Fruit fly (Drosophila melanogaster) whole organism, embryonic: ENCODE results near the gene CG31650.

Source experiments
- Antp ChIP-seq: fragments of 200-800 bp; sonication (Bioruptor generic); optimal IDR thresholded peaks from 3 replicates; lab custom pipeline; 2016; ENCODE audit warnings: missing biosample characterization, missing genetic modification characterization
- CG10147 ChIP-seq: fragments of 200-800 bp; sonication (Bioruptor generic); optimal IDR thresholded peaks from 2 replicates; lab custom pipeline; 2019; ENCODE audit warnings: missing biosample characterization, mild to moderate bottlenecking, missing genetic modification characterization, moderate library complexity
- CG10543 ChIP-seq: fragments of 200-800 bp; sonication (Bioruptor generic); optimal IDR thresholded peaks from 3 replicates; lab custom pipeline; 2017; ENCODE audit warnings: missing biosample characterization, mild to moderate bottlenecking, missing genetic modification characterization, moderate library complexity
- CG12299 ChIP-seq: fragments of 200-800 bp; sonication (Bioruptor generic); optimal IDR thresholded peaks from 2 replicates; lab custom pipeline; 2018; ENCODE audit warnings: missing biosample characterization, mild to moderate bottlenecking, missing genetic modification characterization
- CG12391 ChIP-seq: fragments of 200-800 bp; sonication (Bioruptor generic); optimal IDR thresholded peaks from 3 replicates; lab custom pipeline; 2018; ENCODE audit warnings: missing biosample characterization, mild to moderate bottlenecking, missing genetic modification characterization, moderate library complexity
- CG13287 ChIP-seq: fragments of 200-800 bp; sonication (Bioruptor generic); IDR thresholded peaks from 2 replicates; pipeline ENCODE4 v1.3.6; 2022; ENCODE audit warnings: missing biosample characterization, missing genetic modification characterization; ENCODE audit not compliant: partially characterized antibody
- CG13624 ChIP-seq: fragments of 200-800 bp; sonication (Bioruptor generic); optimal IDR thresholded peaks from 2 replicates; lab custom pipeline; 2016; ENCODE audit warnings: missing biosample characterization, missing genetic modification characterization
- CG18599 ChIP-seq: fragments of 200-800 bp; sonication (Bioruptor generic); optimal IDR thresholded peaks from 3 replicates; lab custom pipeline; 2017; ENCODE audit warnings: missing biosample characterization, missing genetic modification characterization, mild to moderate bottlenecking, moderate library complexity, missing genetic modification reagents
- CG3163 ChIP-seq: fragments of 200-800 bp; sonication (Bioruptor generic); optimal IDR thresholded peaks from 3 replicates; lab custom pipeline; 2016; ENCODE audit warnings: missing biosample characterization, missing genetic modification characterization
- CG33557 ChIP-seq: fragments of 200-800 bp; sonication (Bioruptor generic); optimal IDR thresholded peaks from 2 replicates; lab custom pipeline; 2019; ENCODE audit warnings: missing biosample characterization, mild to moderate bottlenecking, missing genetic modification characterization, moderate library complexity
- CG34422 ChIP-seq: fragments of 200-800 bp; sonication (Bioruptor generic); IDR thresholded peaks from 3 replicates; pipeline ENCODE4 v1.3.6; 2022; ENCODE audit warnings: missing biosample characterization, missing genetic modification characterization
- CG5953 ChIP-seq: fragments of 200-800 bp; sonication (Bioruptor generic); IDR thresholded peaks from 2 replicates; pipeline ENCODE4 v1.3.6; 2022; ENCODE audit warnings: missing biosample characterization, missing genetic modification characterization
- CG7556 ChIP-seq: fragments of 200-800 bp; sonication (Bioruptor generic); optimal IDR thresholded peaks from 2 replicates; lab custom pipeline; 2017; ENCODE audit warnings: missing biosample characterization, mild to moderate bottlenecking, missing genetic modification characterization
- CG8478 ChIP-seq: fragments of >200 bp; optimal IDR thresholded peaks from 2 replicates; lab custom pipeline; 2018
- CG9876 ChIP-seq: fragments of 200-800 bp; sonication (Bioruptor generic); optimal IDR thresholded peaks from 2 replicates; lab custom pipeline; 2016; ENCODE audit warnings: missing biosample characterization, missing genetic modification characterization
- CHES-1-like ChIP-seq: fragments of 200-800 bp; sonication (Bioruptor generic); optimal IDR thresholded peaks from 2 replicates; lab custom pipeline; 2016; ENCODE audit warnings: missing biosample characterization, missing genetic modification characterization
- Dbx ChIP-seq: fragments of 200-800 bp; sonication (Bioruptor generic); IDR thresholded peaks from 3 replicates; pipeline ENCODE4 v1.3.6; 2022; ENCODE audit warnings: missing biosample characterization, missing genetic modification characterization
- Deaf1 ChIP-seq: fragments of 200-800 bp; optimal IDR thresholded peaks from 3 replicates; lab custom pipeline; 2019; ENCODE audit warnings: missing biosample characterization, mild to moderate bottlenecking, missing genetic modification characterization, moderate library complexity
- Dip3 ChIP-seq: fragments of 200-800 bp; sonication (Bioruptor generic); optimal IDR thresholded peaks from 3 replicates; lab custom pipeline; 2016; ENCODE audit warnings: missing biosample characterization, missing genetic modification characterization
- Doc3 ChIP-seq: fragments of 200-800 bp; sonication (Bioruptor generic); IDR thresholded peaks from 3 replicates; pipeline ENCODE4 v1.3.6; 2022; ENCODE audit warnings: missing biosample characterization, missing genetic modification characterization; ENCODE audit not compliant: partially characterized antibody
- Dp ChIP-seq: fragments of 200-800 bp; sonication (Bioruptor generic); optimal IDR thresholded peaks from 2 replicates; lab custom pipeline; 2018; ENCODE audit warnings: missing biosample characterization, mild to moderate bottlenecking, missing genetic modification characterization, moderate library complexity
- Eip74EF ChIP-seq, 2 experiments: fragments of 200-800 bp in 1 of 2; fragments of >200 bp in 1 of 2; sonication (Bioruptor generic) in 1 of 2; optimal IDR thresholded peaks; 2 replicates each; lab custom pipeline; 2017 to 2019; ENCODE audit warnings: missing biosample characterization in 2 of 2, missing genetic modification characterization in 2 of 2, mild to moderate bottlenecking in 1 of 2, moderate library complexity in 1 of 2
- Fer3 ChIP-seq: fragments of 200-800 bp; sonication (Bioruptor generic); optimal IDR thresholded peaks from 2 replicates; lab custom pipeline; 2018; ENCODE audit warnings: missing biosample characterization, mild to moderate bottlenecking, missing genetic modification characterization, moderate library complexity
- HLH3B ChIP-seq: fragments of 200-800 bp; sonication (Bioruptor generic); IDR thresholded peaks from 2 replicates; pipeline ENCODE4 v1.3.6; 2022; ENCODE audit warnings: missing biosample characterization, missing genetic modification characterization
- HLH4C ChIP-seq: fragments of 200-800 bp; sonication (Bioruptor generic); IDR thresholded peaks from 3 replicates; pipeline ENCODE4 v1.3.6; 2022; ENCODE audit warnings: missing biosample characterization, missing genetic modification characterization; ENCODE audit not compliant: partially characterized antibody
- HmgD ChIP-seq: fragments of 200-800 bp; sonication (Bioruptor generic); optimal IDR thresholded peaks from 3 replicates; lab custom pipeline; 2016; ENCODE audit warnings: missing biosample characterization, missing genetic modification characterization
- HmgZ ChIP-seq: fragments of 200-800 bp; sonication (Bioruptor generic); optimal IDR thresholded peaks from 2 replicates; lab custom pipeline; 2018; ENCODE audit warnings: missing biosample characterization, mild to moderate bottlenecking, missing genetic modification characterization
- Max ChIP-seq: fragments of 200-800 bp; sonication (Bioruptor generic); optimal IDR thresholded peaks from 2 replicates; lab custom pipeline; 2016; ENCODE audit warnings: missing biosample characterization, mild to moderate bottlenecking, missing genetic modification characterization
- Opbp ChIP-seq: fragments of 200-800 bp; sonication (Bioruptor generic); IDR thresholded peaks from 3 replicates; pipeline ENCODE4 v1.3.6; 2022; ENCODE audit warnings: missing biosample characterization, missing genetic modification characterization; ENCODE audit not compliant: partially characterized antibody
- Six4 ChIP-seq: fragments of 200-800 bp; sonication (Bioruptor generic); optimal IDR thresholded peaks from 2 replicates; lab custom pipeline; 2016; ENCODE audit warnings: missing biosample characterization, missing genetic modification characterization
- Trl ChIP-seq, 3 experiments: fragments of >200 bp in 2 of 3; fragments of 200-800 bp in 1 of 3; sonication (Bioruptor generic) in 1 of 3; optimal IDR thresholded peaks; 2 replicates in 1 of 3; 3 replicates in 2 of 3; lab custom pipeline; 2016 to 2017; ENCODE audit warnings: missing biosample characterization in 1 of 3, missing genetic modification characterization in 1 of 3
- ato ChIP-seq: fragments of 200-800 bp; sonication (Bioruptor generic); IDR thresholded peaks from 2 replicates; pipeline ENCODE4 v1.3.6; 2022; ENCODE audit warnings: missing biosample characterization, missing genetic modification characterization; ENCODE audit not compliant: partially characterized antibody
- br ChIP-seq: fragments of >200 bp; optimal IDR thresholded peaks from 2 replicates; lab custom pipeline; 2017
- cad ChIP-seq: fragments of >200 bp; optimal IDR thresholded peaks from 2 replicates; lab custom pipeline; 2017; ENCODE audit warnings: missing biosample characterization, missing genetic modification characterization
- cg ChIP-seq: fragments of 200-800 bp; sonication (Bioruptor generic); optimal IDR thresholded peaks from 3 replicates; lab custom pipeline; 2019; ENCODE audit warnings: missing biosample characterization, mild to moderate bottlenecking, missing genetic modification characterization, moderate library complexity
- dmrt99B ChIP-seq: fragments of 200-800 bp; sonication (Bioruptor generic); optimal IDR thresholded peaks from 2 replicates; lab custom pipeline; 2018; ENCODE audit warnings: missing biosample characterization, mild to moderate bottlenecking, missing genetic modification characterization, moderate library complexity
- ewg ChIP-seq: fragments of 200-800 bp; sonication (Bioruptor generic); optimal IDR thresholded peaks from 3 replicates; lab custom pipeline; 2017; ENCODE audit warnings: mild to moderate bottlenecking, missing biosample characterization, missing genetic modification reagents, missing genetic modification characterization
- grau ChIP-seq: fragments of 200-800 bp; optimal IDR thresholded peaks from 3 replicates; lab custom pipeline; 2019; ENCODE audit warnings: missing biosample characterization, mild to moderate bottlenecking, missing genetic modification characterization, moderate library complexity
- jing ChIP-seq: fragments of 200-800 bp; sonication (Bioruptor generic); optimal IDR thresholded peaks from 2 replicates; lab custom pipeline; 2018; ENCODE audit warnings: missing biosample characterization, mild to moderate bottlenecking, missing genetic modification characterization
- kay ChIP-seq: fragments of 200-800 bp; sonication (Bioruptor generic); optimal IDR thresholded peaks from 2 replicates; lab custom pipeline; 2016; ENCODE audit warnings: missing biosample characterization, missing genetic modification characterization
- salm ChIP-seq: fragments of 200-800 bp; sonication (Bioruptor generic); optimal IDR thresholded peaks from 2 replicates; lab custom pipeline; 2018; ENCODE audit warnings: missing biosample characterization, mild to moderate bottlenecking, missing genetic modification characterization
- scrt ChIP-seq: fragments of 200-800 bp; sonication (Bioruptor generic); optimal IDR thresholded peaks from 2 replicates; lab custom pipeline; 2018; ENCODE audit warnings: missing biosample characterization, mild to moderate bottlenecking, missing genetic modification characterization, moderate library complexity
- so ChIP-seq: fragments of 200-800 bp; sonication (Bioruptor generic); IDR thresholded peaks from 3 replicates; pipeline ENCODE4 v1.3.6; 2022; ENCODE audit warnings: missing biosample characterization, missing genetic modification characterization
- sug ChIP-seq: fragments of 200-800 bp; optimal IDR thresholded peaks from 2 replicates; lab custom pipeline; 2019; ENCODE audit warnings: missing biosample characterization, mild to moderate bottlenecking, missing genetic modification characterization, moderate library complexity
- tna ChIP-seq: fragments of 200-800 bp; sonication (Bioruptor generic); IDR thresholded peaks from 2 replicates; pipeline ENCODE4 v1.3.6; 2022; ENCODE audit warnings: missing biosample characterization, missing genetic modification characterization; ENCODE audit not compliant: partially characterized antibody
- trem ChIP-seq: fragments of 200-800 bp; optimal IDR thresholded peaks from 3 replicates; lab custom pipeline; 2019; ENCODE audit warnings: missing biosample characterization, mild to moderate bottlenecking, missing genetic modification characterization, moderate library complexity
- tx ChIP-seq: fragments of 200-800 bp; sonication (Bioruptor generic); optimal IDR thresholded peaks from 2 replicates; lab custom pipeline; 2016; ENCODE audit warnings: missing biosample characterization, missing genetic modification characterization
- zen2 ChIP-seq: fragments of 200-800 bp; sonication (Bioruptor generic); IDR thresholded peaks from 3 replicates; pipeline ENCODE4 v1.3.6; 2022; ENCODE audit warnings: missing biosample characterization, missing genetic modification characterization; ENCODE audit not compliant: partially characterized antibody

Gene CG31650

dm6 chr2L:5009306-5010030 is 35.0 kb downstream of the CG31650 start, which contains the start of gene Rtnl1 (continued):
- TF ChIP-seq Eip74EF (GFP tag; optimal IDR thresholded peaks at IDR 0.05; lab: Kevin White, UChicago): peak in 1 of 2 experiments; percentile 1
- no peak for TF ChIP-seq jing
- TF ChIP-seq Deaf1 (tag; lab: Kevin White, UChicago): peak; percentile 29
- TF ChIP-seq br (lab: Kevin White, UChicago): no peak
- TF ChIP-seq Antp (GFP tag; lab: Kevin White, UChicago): peak; percentile 35
- peak; percentile 87 for TF ChIP-seq HmgZ (tag; lab: Kevin White, UChicago)
- TF ChIP-seq ato (GFP tag; lab: Robert Waterston, UW): peak; percentile 67
- peak; percentile 8 for TF ChIP-seq CG7556 (GFP tag; lab: Kevin White, UChicago)
- peak; percentile 37 for TF ChIP-seq grau (tag; lab: Kevin White, UChicago)
- no peak for TF ChIP-seq CG3163 (GFP tag; lab: Kevin White, UChicago)
- TF ChIP-seq cg (GFP tag; lab: Kevin White, UChicago): peak; percentile 95
- TF ChIP-seq Dip3 (GFP tag; lab: Kevin White, UChicago): peak; percentile 11
- peak; percentile 81 for TF ChIP-seq trem (tag; lab: Kevin White, UChicago)
- TF ChIP-seq Fer3 (tag; lab: Kevin White, UChicago): no peak
- TF ChIP-seq kay (GFP tag; lab: Kevin White, UChicago): no peak
- TF ChIP-seq cad (GFP tag; lab: Kevin White, UChicago): no peak
- TF ChIP-seq HmgD (GFP tag; lab: Kevin White, UChicago): peak; percentile 88
- peak; percentile 80 for TF ChIP-seq Doc3 (GFP tag; lab: Robert Waterston, UW)
- TF ChIP-seq ewg (GFP tag; lab: Kevin White, UChicago): peak; percentile 100
- TF ChIP-seq sug (tag; lab: Kevin White, UChicago): peak; percentile 63
- TF ChIP-seq CG33557 (GFP tag; lab: Kevin White, UChicago): no peak
- TF ChIP-seq tna (GFP tag; lab: Robert Waterston, UW): peak; percentile 90
- TF ChIP-seq CG34422 (GFP tag; lab: Robert Waterston, UW): peak; percentile 49; the same call in 2 of the 3 replicates
- TF ChIP-seq so (GFP tag; lab: Robert Waterston, UW): no peak
- peak; percentile 30 for TF ChIP-seq CG18599 (GFP tag; lab: Kevin White, UChicago)
- TF ChIP-seq scrt: no peak
- peak; percentile 59 for TF ChIP-seq CG9876 (GFP tag; lab: Kevin White, UChicago)
- peak; percentile 95 for TF ChIP-seq Opbp (GFP tag; lab: Robert Waterston, UW)
- peak; percentile 71 for TF ChIP-seq CG13624 (GFP tag; lab: Kevin White, UChicago)
- peak; percentile 19 for TF ChIP-seq CG12299
- no peak for TF ChIP-seq HLH3B (GFP tag; lab: Robert Waterston, UW)
- peak; percentile 9 for TF ChIP-seq salm
- TF ChIP-seq Six4 (GFP tag; lab: Kevin White, UChicago): no peak
- peak; percentile 51 for TF ChIP-seq CG12391 (tag; lab: Kevin White, UChicago)
- no peak for TF ChIP-seq dmrt99B (tag; lab: Kevin White, UChicago)
- TF ChIP-seq CG5953 (GFP tag; lab: Robert Waterston, UW): no peak
- peak; percentile 79 for TF ChIP-seq zen2 (GFP tag; lab: Robert Waterston, UW)
- TF ChIP-seq HLH4C: peak; percentile 82
- peak; percentile 27 for TF ChIP-seq CG10147 (GFP tag; lab: Kevin White, UChicago)
- peak; percentile 42; the same call in 2 of the 3 replicates for TF ChIP-seq Dbx (GFP tag; lab: Robert Waterston, UW)
- TF ChIP-seq CG13287 (GFP tag; lab: Robert Waterston, UW): peak; percentile 97
- peak; percentile 6 for TF ChIP-seq CG10543 (GFP tag; lab: Kevin White, UChicago)
- peak; percentile 88 for TF ChIP-seq Dp (GFP tag; lab: Kevin White, UChicago)
- TF ChIP-seq tx (GFP tag; lab: Kevin White, UChicago): peak; percentile 11
- TF ChIP-seq Trl (optimal IDR thresholded peaks at IDR 0.05; lab: Kevin White, UChicago): no peak
- peak; percentile 22 for TF ChIP-seq Trl (GFP tag; optimal IDR thresholded peaks at IDR 0.05; lab: Kevin White, UChicago)
- peak; percentile 78 for TF ChIP-seq CHES-1-like (GFP tag; lab: Kevin White, UChicago)
- peak; percentile 66 for TF ChIP-seq CG8478 (lab: Kevin White, UChicago)
- TF ChIP-seq Max (GFP tag; lab: Kevin White, UChicago): no peak
